Fruit fly (Drosophila melanogaster) whole organism, embryonic: Measurements from ENCODE around the gene Osi20.

Experiments used
- B-H1 ChIP-seq: fragments of 200-800 bp; sonication (Bioruptor generic); IDR thresholded peaks from 3 replicates; pipeline ENCODE4 v1.3.6; 2022; ENCODE audit warnings: missing biosample characterization, missing genetic modification characterization
- CG10209 ChIP-seq: fragments of 200-800 bp; sonication (Bioruptor generic); optimal IDR thresholded peaks from 3 replicates; lab custom pipeline; 2017; ENCODE audit warnings: missing biosample characterization, mild to moderate bottlenecking, missing genetic modification characterization, missing genetic modification reagents
- CG10274 ChIP-seq: fragments of 200-800 bp; sonication (Bioruptor generic); optimal IDR thresholded peaks from 3 replicates; lab custom pipeline; 2017; ENCODE audit warnings: missing biosample characterization, mild to moderate bottlenecking, missing genetic modification characterization
- CG10462 ChIP-seq: fragments of 200-800 bp; sonication (Bioruptor generic); optimal IDR thresholded peaks from 2 replicates; lab custom pipeline; 2016; ENCODE audit warnings: missing biosample characterization, missing genetic modification characterization
- CG10543 ChIP-seq: fragments of 200-800 bp; sonication (Bioruptor generic); optimal IDR thresholded peaks from 3 replicates; lab custom pipeline; 2017; ENCODE audit warnings: missing biosample characterization, mild to moderate bottlenecking, missing genetic modification characterization, moderate library complexity
- CG11093 ChIP-seq: fragments of 200-800 bp; sonication (Bioruptor generic); IDR thresholded peaks from 3 replicates; pipeline ENCODE4 v1.3.6; 2022; ENCODE audit warnings: missing biosample characterization, missing genetic modification characterization
- CG12104 ChIP-seq: fragments of 200-800 bp; sonication (Bioruptor generic); optimal IDR thresholded peaks from 3 replicates; lab custom pipeline; 2016; ENCODE audit warnings: missing biosample characterization, missing genetic modification characterization
- CG12769 ChIP-seq: fragments of 200-800 bp; sonication (Bioruptor generic); optimal IDR thresholded peaks from 2 replicates; lab custom pipeline; 2019; ENCODE audit warnings: missing biosample characterization, mild to moderate bottlenecking, missing genetic modification characterization, moderate library complexity
- CG13287 ChIP-seq: fragments of 200-800 bp; sonication (Bioruptor generic); IDR thresholded peaks from 2 replicates; pipeline ENCODE4 v1.3.6; 2022; ENCODE audit warnings: missing biosample characterization, missing genetic modification characterization; ENCODE audit not compliant: partially characterized antibody
- CG13296 ChIP-seq: fragments of 200-800 bp; sonication (Bioruptor generic); optimal IDR thresholded peaks from 3 replicates; lab custom pipeline; 2018; ENCODE audit warnings: missing biosample characterization, mild to moderate bottlenecking, missing genetic modification characterization
- CG15479 ChIP-seq: fragments of 200-800 bp; sonication (Bioruptor generic); optimal IDR thresholded peaks from 3 replicates; lab custom pipeline; 2019; ENCODE audit warnings: missing biosample characterization, mild to moderate bottlenecking, missing genetic modification characterization, moderate library complexity
- CG16863 ChIP-seq: fragments of 200-800 bp; sonication (Bioruptor generic); optimal IDR thresholded peaks from 3 replicates; lab custom pipeline; 2016; ENCODE audit warnings: missing biosample characterization, missing genetic modification characterization
- CG2712 ChIP-seq: fragments of 200-800 bp; optimal IDR thresholded peaks from 3 replicates; lab custom pipeline; 2019; ENCODE audit warnings: missing biosample characterization, mild to moderate bottlenecking, missing genetic modification characterization, moderate library complexity
- CG31388 ChIP-seq: fragments of 200-800 bp; sonication (Bioruptor generic); optimal IDR thresholded peaks from 2 replicates; lab custom pipeline; 2016; ENCODE audit warnings: missing biosample characterization, missing genetic modification characterization
- CG33557 ChIP-seq: fragments of 200-800 bp; sonication (Bioruptor generic); optimal IDR thresholded peaks from 2 replicates; lab custom pipeline; 2019; ENCODE audit warnings: missing biosample characterization, mild to moderate bottlenecking, missing genetic modification characterization, moderate library complexity
- CG4617 ChIP-seq: fragments of 200-800 bp; sonication (Bioruptor generic); optimal IDR thresholded peaks from 3 replicates; lab custom pipeline; 2016; ENCODE audit warnings: missing biosample characterization, missing genetic modification characterization, borderline replicate concordance
- CG6175 ChIP-seq: fragments of 200-800 bp; sonication (Bioruptor generic); IDR thresholded peaks from 3 replicates; pipeline ENCODE4 v1.3.6; 2022; ENCODE audit warnings: missing biosample characterization, missing genetic modification characterization
- CG7987 ChIP-seq: fragments of 200-800 bp; sonication (Bioruptor generic); optimal IDR thresholded peaks from 2 replicates; lab custom pipeline; 2018; ENCODE audit warnings: missing biosample characterization, mild to moderate bottlenecking, missing genetic modification characterization, moderate library complexity
- CG8290 ChIP-seq, 3 experiments: fragments of 200-800 bp; sonication (Bioruptor generic); optimal IDR thresholded peaks; 2 replicates each; lab custom pipeline; 2016 to 2019; ENCODE audit warnings: missing biosample characterization in 3 of 3, missing genetic modification characterization in 3 of 3, mild to moderate bottlenecking in 2 of 3, moderate library complexity in 1 of 3
- CG9609 ChIP-seq: fragments of 200-800 bp; sonication (Bioruptor generic); optimal IDR thresholded peaks from 3 replicates; lab custom pipeline; 2016; ENCODE audit warnings: missing biosample characterization, missing genetic modification characterization
- Chrac-16 ChIP-seq: fragments of 200-800 bp; sonication (Bioruptor generic); optimal IDR thresholded peaks from 3 replicates; lab custom pipeline; 2016; ENCODE audit warnings: missing biosample characterization, missing genetic modification characterization
- D ChIP-seq, 2 experiments: fragments of 200-800 bp in 1 of 2; fragments of >200 bp in 1 of 2; sonication (Bioruptor generic) in 1 of 2; optimal IDR thresholded peaks; 2 replicates in 1 of 2; 3 replicates in 1 of 2; lab custom pipeline; 2017; ENCODE audit warnings: mild to moderate bottlenecking in 1 of 2, missing biosample characterization in 1 of 2, missing genetic modification characterization in 1 of 2, missing genetic modification reagents in 1 of 2
- Fer1 ChIP-seq: fragments of 200-800 bp; sonication (Bioruptor generic); optimal IDR thresholded peaks from 2 replicates; lab custom pipeline; 2017; ENCODE audit warnings: missing biosample characterization, mild to moderate bottlenecking, missing genetic modification characterization
- Gug ChIP-seq: fragments of 200-800 bp; sonication (Bioruptor generic); IDR thresholded peaks from 4 replicates; pipeline ENCODE4 v1.3.6; 2022; ENCODE audit warnings: missing biosample characterization, missing genetic modification characterization
- Lhr ChIP-seq: fragments of 200-800 bp; sonication (Bioruptor generic); optimal IDR thresholded peaks from 3 replicates; lab custom pipeline; 2017; ENCODE audit warnings: mild to moderate bottlenecking, missing biosample characterization, missing genetic modification reagents, missing genetic modification characterization
- MBD-R2 ChIP-seq: fragments of 200-800 bp; sonication (Bioruptor generic); IDR thresholded peaks from 2 replicates; pipeline ENCODE4 v1.3.6; 2022; ENCODE audit warnings: missing biosample characterization, missing genetic modification characterization
- Myb ChIP-seq: fragments of 200-800 bp; sonication (Bioruptor generic); optimal IDR thresholded peaks from 2 replicates; lab custom pipeline; 2016; ENCODE audit warnings: missing biosample characterization, missing genetic modification characterization
- Sox100B ChIP-seq: fragments of 200-800 bp; sonication (Bioruptor generic); optimal IDR thresholded peaks from 3 replicates; lab custom pipeline; 2018; ENCODE audit warnings: missing biosample characterization, mild to moderate bottlenecking, missing genetic modification characterization
- Tbp ChIP-seq: fragments of >200 bp; optimal IDR thresholded peaks from 2 replicates; lab custom pipeline; 2018; ENCODE audit warnings: missing biosample characterization, missing genetic modification characterization
- Vsx1 ChIP-seq: fragments of 200-800 bp; sonication (Bioruptor generic); optimal IDR thresholded peaks from 2 replicates; lab custom pipeline; 2017; ENCODE audit warnings: missing biosample characterization, mild to moderate bottlenecking, missing genetic modification characterization, missing genetic modification reagents
- ash1 ChIP-seq: fragments of 200-800 bp; sonication (Bioruptor generic); optimal IDR thresholded peaks from 2 replicates; lab custom pipeline; 2018; ENCODE audit warnings: missing biosample characterization, mild to moderate bottlenecking, missing genetic modification characterization
- bsh ChIP-seq, 2 experiments: fragments of 200-800 bp; sonication (Bioruptor generic); optimal IDR thresholded peaks; 2 replicates each; lab custom pipeline; 2017 to 2018; ENCODE audit warnings: mild to moderate bottlenecking in 2 of 2, missing biosample characterization in 2 of 2, missing genetic modification characterization in 2 of 2, moderate library complexity in 1 of 2
- cad ChIP-seq: fragments of >200 bp; optimal IDR thresholded peaks from 2 replicates; lab custom pipeline; 2017; ENCODE audit warnings: missing biosample characterization, missing genetic modification characterization
- ci ChIP-seq: fragments of 200-800 bp; sonication (Bioruptor generic); IDR thresholded peaks from 3 replicates; pipeline ENCODE4 v1.3.6; 2022; ENCODE audit warnings: missing biosample characterization, missing genetic modification characterization
- da ChIP-seq: fragments of 200-800 bp; sonication (Bioruptor generic); optimal IDR thresholded peaks from 2 replicates; lab custom pipeline; 2016; ENCODE audit warnings: missing biosample characterization, missing genetic modification characterization
- eve ChIP-seq, 2 experiments: fragments of >200 bp; optimal IDR thresholded peaks; 2 replicates each; lab custom pipeline; 2017; ENCODE audit warnings: missing biosample characterization in 2 of 2, missing genetic modification characterization in 2 of 2
- fd96Cb ChIP-seq: fragments of 200-800 bp; sonication (Bioruptor generic); optimal IDR thresholded peaks from 2 replicates; lab custom pipeline; 2018; ENCODE audit warnings: missing biosample characterization, mild to moderate bottlenecking, missing genetic modification characterization, moderate library complexity
- gce ChIP-seq: fragments of 200-800 bp; sonication (Bioruptor generic); IDR thresholded peaks from 3 replicates; pipeline ENCODE4 v1.3.6; 2022; ENCODE audit warnings: missing biosample characterization, missing genetic modification characterization
- hb ChIP-seq: fragments of 200-800 bp; sonication (Bioruptor generic); IDR thresholded peaks from 3 replicates; pipeline ENCODE4 v1.3.6; 2022; ENCODE audit warnings: missing biosample characterization, missing genetic modification characterization; ENCODE audit not compliant: partially characterized antibody
- jing ChIP-seq: fragments of 200-800 bp; sonication (Bioruptor generic); optimal IDR thresholded peaks from 2 replicates; lab custom pipeline; 2018; ENCODE audit warnings: missing biosample characterization, mild to moderate bottlenecking, missing genetic modification characterization
- nmo ChIP-seq: fragments of 200-800 bp; sonication (Bioruptor generic); optimal IDR thresholded peaks from 2 replicates; lab custom pipeline; 2018; ENCODE audit warnings: missing biosample characterization, mild to moderate bottlenecking, missing genetic modification characterization, moderate library complexity
- psq ChIP-seq: fragments of 200-800 bp; sonication (Bioruptor generic); optimal IDR thresholded peaks from 2 replicates; lab custom pipeline; 2017; ENCODE audit warnings: missing biosample characterization, missing genetic modification characterization
- pzg ChIP-seq: fragments of 200-800 bp; sonication (Bioruptor generic); optimal IDR thresholded peaks from 3 replicates; lab custom pipeline; 2018; ENCODE audit warnings: missing biosample characterization, mild to moderate bottlenecking, missing genetic modification characterization, moderate library complexity
- ro ChIP-seq: fragments of 200-800 bp; sonication (Bioruptor generic); IDR thresholded peaks from 2 replicates; pipeline ENCODE4 v1.3.6; 2022; ENCODE audit warnings: missing biosample characterization, missing genetic modification characterization
- sens ChIP-seq: fragments of 200-800 bp; sonication (Bioruptor generic); peaks from one replicate; lab custom pipeline; 2016; ENCODE audit warnings: missing biosample characterization, missing genetic modification characterization
- slbo ChIP-seq: fragments of 200-800 bp; sonication (Bioruptor generic); IDR thresholded peaks from 2 replicates; pipeline ENCODE4 v1.3.6; 2022; ENCODE audit warnings: missing biosample characterization, missing genetic modification characterization
- stc ChIP-seq: fragments of 200-800 bp; sonication (Bioruptor generic); IDR thresholded peaks from 2 replicates; pipeline ENCODE4 v1.3.6; 2022; ENCODE audit warnings: missing biosample characterization, missing genetic modification characterization
- vfl ChIP-seq: fragments of 200-800 bp; sonication (Bioruptor generic); optimal IDR thresholded peaks from 2 replicates; lab custom pipeline; 2016; ENCODE audit warnings: missing biosample characterization, missing genetic modification characterization
- yki ChIP-seq: fragments of >200 bp; optimal IDR thresholded peaks from 3 replicates; lab custom pipeline; 2018

Osi20 gene

DNA sequence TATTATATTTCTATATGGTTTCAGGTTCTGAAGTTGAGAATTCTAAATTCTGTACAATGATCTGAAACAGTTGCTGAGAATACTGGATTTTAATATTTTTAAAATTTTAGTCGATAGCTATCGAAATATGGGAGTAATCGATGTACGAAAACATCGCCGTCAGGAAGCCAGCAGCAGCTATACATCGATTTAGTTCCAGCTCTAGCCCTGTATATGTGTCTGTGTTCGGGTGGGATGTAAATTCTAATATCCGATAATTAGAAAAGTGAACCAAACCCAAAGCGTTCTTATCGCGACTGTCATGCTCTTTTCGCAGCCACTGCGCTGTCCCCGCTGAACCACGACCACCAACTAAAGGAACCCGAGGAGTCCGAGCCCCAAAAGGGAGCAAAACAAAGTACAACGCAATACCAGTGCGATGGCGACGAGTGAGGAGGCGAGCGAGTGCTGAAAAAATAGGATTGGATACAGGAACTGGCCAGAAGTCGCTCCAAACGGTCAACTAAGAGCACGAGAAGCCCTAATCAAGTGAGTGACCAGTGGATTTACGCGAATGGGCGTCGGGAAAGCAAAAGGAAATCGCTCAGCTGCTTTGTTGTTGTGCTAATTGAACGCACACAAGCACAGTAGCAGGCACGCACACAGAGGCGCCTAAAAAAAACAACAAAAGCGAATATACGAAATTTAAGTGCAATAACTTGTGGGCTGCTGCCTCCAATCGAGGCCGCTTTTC lies 43.0 kb downstream of the Osi20 start, which contains the start of gene gzl (continued):
- TF ChIP-seq D (optimal IDR thresholded peaks at IDR 0.05; lab: Kevin White, UChicago) (peak; percentile 66), D (GFP tag; optimal IDR thresholded peaks at IDR 0.05; lab: Kevin White, UChicago) (no peak), pzg (GFP tag; lab: Kevin White, UChicago) (peak; percentile 77), fd96Cb (tag; lab: Kevin White, UChicago) (no peak), Tbp (no peak), da (no peak), CG10209 (no peak), ro (GFP tag; lab: Robert Waterston, UW) (no peak), CG13287 (peak; percentile 97), MBD-R2 (GFP tag; lab: Robert Waterston, UW) (peak; percentile 64), stc (GFP tag; lab: Robert Waterston, UW) (no peak), CG10462 (GFP tag; lab: Kevin White, UChicago) (no peak), CG11093 (GFP tag; lab: Robert Waterston, UW) (no peak), jing (GFP tag; lab: Kevin White, UChicago) (no peak), CG15479 (GFP tag; lab: Kevin White, UChicago) (peak; percentile 36), CG13296 (GFP tag; lab: Kevin White, UChicago) (peak; percentile 17), ash1 (GFP tag; lab: Kevin White, UChicago) (no peak), B-H1 (GFP tag; lab: Robert Waterston, UW) (no peak), Chrac-16 (GFP tag; lab: Kevin White, UChicago) (no peak), CG12104 (GFP tag; lab: Kevin White, UChicago) (no peak), CG7987 (GFP tag; lab: Kevin White, UChicago) (no peak), CG9609 (GFP tag; lab: Kevin White, UChicago) (no peak), CG31388 (GFP tag; lab: Kevin White, UChicago) (no peak), Myb (peak; percentile 77), hb (GFP tag; lab: Robert Waterston, UW) (peak; percentile 94), ci (GFP tag; lab: Robert Waterston, UW) (no peak; the same call in 2 of the 3 replicates), nmo (GFP tag; lab: Kevin White, UChicago) (peak; percentile 28), CG10543 (peak; percentile 21), Lhr (GFP tag; lab: Kevin White, UChicago) (no peak), cad (no peak), CG33557 (no peak), Vsx1 (no peak), sens (GFP tag; lab: Kevin White, UChicago) (peak; percentile 31), CG16863 (GFP tag; lab: Kevin White, UChicago) (no peak), yki (lab: Kevin White, UChicago) (no peak), CG8290 (GFP tag; optimal IDR thresholded peaks at IDR 0.05; lab: Kevin White, UChicago) (no peak), CG8290 (tag; optimal IDR thresholded peaks at IDR 0.05; lab: Kevin White, UChicago) (no peak), slbo (GFP tag; lab: Robert Waterston, UW) (peak; percentile 13; the same call in 1 of the 2 replicates), eve (GFP tag; optimal IDR thresholded peaks at IDR 0.05; lab: Kevin White, UChicago) (no peak), vfl (GFP tag; lab: Kevin White, UChicago) (no peak), CG10274 (no peak), CG6175 (GFP tag; lab: Robert Waterston, UW) (no peak), CG4617 (GFP tag; lab: Kevin White, UChicago) (peak; percentile 69), Sox100B (GFP tag; lab: Kevin White, UChicago) (no peak), psq (GFP tag; lab: Kevin White, UChicago) (no peak), gce (GFP tag; lab: Robert Waterston, UW) (no peak), Fer1 (GFP tag; lab: Kevin White, UChicago) (no peak), CG12769 (tag; lab: Kevin White, UChicago) (no peak), CG2712 (tag; lab: Kevin White, UChicago) (peak; percentile 15), Gug (GFP tag; lab: Robert Waterston, UW) (no peak), bsh (GFP tag; optimal IDR thresholded peaks at IDR 0.05; lab: Kevin White, UChicago) (no peak)
